Worm (Caenorhabditis elegans): ENCODE data around the gene F10B5.2.

DNA sequence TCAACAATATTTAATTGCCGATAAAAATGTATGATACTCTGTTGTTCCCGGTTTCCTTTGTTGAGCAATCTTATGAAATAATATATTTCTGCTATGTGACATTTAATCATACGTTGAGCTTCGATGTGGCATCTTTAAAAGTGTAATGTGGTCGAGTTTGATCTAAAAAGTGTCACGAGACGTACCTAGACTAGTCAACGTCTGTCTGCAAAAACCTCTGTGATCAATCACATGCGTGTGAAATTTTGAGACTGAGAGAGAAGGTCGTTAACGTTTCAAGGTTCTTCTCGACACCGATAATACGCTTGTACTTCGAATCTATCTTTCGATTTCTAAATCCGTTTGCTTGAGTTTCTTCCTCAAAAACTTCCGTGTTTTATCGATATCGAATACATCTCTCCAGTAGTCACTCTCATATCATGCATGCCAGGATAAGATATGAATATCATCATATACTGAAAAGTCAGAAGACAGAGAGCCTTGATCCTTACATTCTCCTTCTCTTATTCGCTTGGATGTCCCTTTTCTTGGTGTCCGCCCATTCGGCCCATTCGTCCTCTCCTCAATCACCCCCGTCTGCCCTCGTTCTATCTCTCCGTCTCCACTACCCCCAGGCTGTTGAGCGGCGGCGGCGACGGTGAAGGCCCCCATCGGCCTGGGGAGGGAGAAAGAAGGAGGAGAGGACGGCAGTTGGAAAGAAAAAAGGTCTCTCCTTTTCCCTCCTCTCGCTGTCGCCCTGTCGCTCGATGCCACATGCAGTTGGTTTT, 16.1 kb upstream of the F10B5.2 start:
- TF ChIP-seq madf-6 (GFP tag; IDR thresholded peaks at IDR 0.05) (no peak), snpc-4 (GFP tag; optimal IDR thresholded peaks at IDR 0.05) (no peak), snpc-4 (tag; optimal IDR thresholded peaks at IDR 0.05) (no peak), F37B4.10 (GFP tag; IDR thresholded peaks at IDR 0.05) (0 out of 2 replicates have a peak, but pooled peaks have one; percentile 28), lin-35 (GFP tag; optimal IDR thresholded peaks at IDR 0.05) (no peak), Y53G8AR.9 (GFP tag; conservative IDR thresholded peaks at IDR 0.05) (no peak), chd-7 (tag; optimal IDR thresholded peaks at IDR 0.05) (no peak), repo-1 (tag; optimal IDR thresholded peaks at IDR 0.05) (peak; percentile 28), ama-1 (optimal IDR thresholded peaks at IDR 0.05) (no peak), ama-1 (GFP tag; optimal IDR thresholded peaks at IDR 0.05) (no peak), let-526 (GFP tag; IDR thresholded peaks at IDR 0.05) (peak; percentile 50; the same call in 1 of the 2 replicates)
